Fruit fly (Drosophila melanogaster): Measurements from ENCODE around the gene CG15760.

CG15760 gene

dm6 chrX:13667656-13668055 is 1.8 kb upstream of the CG15760 start, which contains the start of the genes DNAlig4 and CG11164 (continued):
- TF ChIP-seq peb (GFP tag; IDR thresholded peaks at IDR 0.05) = no peak
- no peak for TF ChIP-seq wor (GFP tag; IDR thresholded peaks at IDR 0.05)
- TF ChIP-seq lilli (GFP tag; optimal IDR thresholded peaks at IDR 0.05) = no peak
- TF ChIP-seq pzg (GFP tag; optimal IDR thresholded peaks at IDR 0.05) = peak; percentile 42
- no peak for TF ChIP-seq Ssrp (tag; optimal IDR thresholded peaks at IDR 0.05)
- TF ChIP-seq CG7987 (GFP tag; optimal IDR thresholded peaks at IDR 0.05) = no peak
- no peak for TF ChIP-seq Hand (GFP tag; optimal IDR thresholded peaks at IDR 0.05)
- no peak for TF ChIP-seq Aef1 (GFP tag; IDR thresholded peaks at IDR 0.05)
- no peak for TF ChIP-seq CG4360 (GFP tag; IDR thresholded peaks at IDR 0.05)
- no peak for TF ChIP-seq Usf (GFP tag; optimal IDR thresholded peaks at IDR 0.05)
- peak; percentile 45 for TF ChIP-seq CG13287 (GFP tag; IDR thresholded peaks at IDR 0.05; ENCODE audit: partially characterized antibody)
- no peak for TF ChIP-seq CG4424 (GFP tag; optimal IDR thresholded peaks at IDR 0.05)
- no peak for TF ChIP-seq Opbp (GFP tag; IDR thresholded peaks at IDR 0.05; ENCODE audit: partially characterized antibody)
- 0 out of 2 replicates have a peak, but pooled peaks have one; percentile 27 for TF ChIP-seq hbn (GFP tag; IDR thresholded peaks at IDR 0.05; ENCODE audit: partially characterized antibody)
- no peak for TF ChIP-seq pb (GFP tag; optimal IDR thresholded peaks at IDR 0.05)
- TF ChIP-seq tll (GFP tag; optimal IDR thresholded peaks at IDR 0.05) = peak in 1 of 2 experiments; percentile 8
- no peak for TF ChIP-seq cad (GFP tag; optimal IDR thresholded peaks at IDR 0.05)
- peak; percentile 19 for TF ChIP-seq trem (tag; optimal IDR thresholded peaks at IDR 0.05)
- TF ChIP-seq Dll (GFP tag; IDR thresholded peaks at IDR 0.05; ENCODE audit: partially characterized antibody) = peak; percentile 33; the same call in 1 of the 4 replicates
- no peak for TF ChIP-seq CG12744 (GFP tag; optimal IDR thresholded peaks at IDR 0.05)
- TF ChIP-seq otp (GFP tag; IDR thresholded peaks at IDR 0.05) = no peak
- no peak for TF ChIP-seq CG11504 (tag; optimal IDR thresholded peaks at IDR 0.05)
- no peak for TF ChIP-seq CG33557 (GFP tag; optimal IDR thresholded peaks at IDR 0.05)
- no peak for TF ChIP-seq CG4404 (GFP tag; IDR thresholded peaks at IDR 0.05)
- TF ChIP-seq CG10366 (GFP tag; IDR thresholded peaks at IDR 0.05) = no peak
- TF ChIP-seq CG7786 (GFP tag; optimal IDR thresholded peaks at IDR 0.05) = no peak
- TF ChIP-seq Taf1 (GFP tag; IDR thresholded peaks at IDR 0.05) = no peak
- TF ChIP-seq CG10274 (GFP tag; optimal IDR thresholded peaks at IDR 0.05) = no peak
- no peak for TF ChIP-seq cg (GFP tag; optimal IDR thresholded peaks at IDR 0.05)
- TF ChIP-seq CG17328 (GFP tag; IDR thresholded peaks at IDR 0.05) = no peak
- TF ChIP-seq HLH3B (GFP tag; IDR thresholded peaks at IDR 0.05) = no peak
- peak; percentile 32; the same call in 1 of the 2 replicates for TF ChIP-seq MBD-R2 (GFP tag; IDR thresholded peaks at IDR 0.05)
- TF ChIP-seq CG31224 (GFP tag; IDR thresholded peaks at IDR 0.05) = no peak
- TF ChIP-seq bowl (GFP tag; IDR thresholded peaks at IDR 0.05) = no peak
- TF ChIP-seq z (GFP tag; IDR thresholded peaks at IDR 0.05) = no peak
- no peak for TF ChIP-seq Ptx1 (GFP tag; IDR thresholded peaks at IDR 0.05)
- no peak for TF ChIP-seq Atf-2 (GFP tag; optimal IDR thresholded peaks at IDR 0.05)
- 0 out of 3 replicates have a peak, but pooled peaks have one; percentile 39 for TF ChIP-seq HLH4C (GFP tag; IDR thresholded peaks at IDR 0.05; ENCODE audit: partially characterized antibody)
- no peak for TF ChIP-seq CG1832 (GFP tag; optimal IDR thresholded peaks at IDR 0.05)
- TF ChIP-seq CG6654 (GFP tag; optimal IDR thresholded peaks at IDR 0.05) = no peak
- no peak for TF ChIP-seq shn (GFP tag; optimal IDR thresholded peaks at IDR 0.05)
- TF ChIP-seq psq (GFP tag; optimal IDR thresholded peaks at IDR 0.05) = no peak
- TF ChIP-seq pnt (GFP tag; optimal IDR thresholded peaks at IDR 0.05) = no peak
- TF ChIP-seq crc (GFP tag; optimal IDR thresholded peaks at IDR 0.05) = no peak
- no peak for TF ChIP-seq Elba2 (GFP tag; optimal IDR thresholded peaks at IDR 0.05)
- TF ChIP-seq CG6683 (GFP tag; optimal IDR thresholded peaks at IDR 0.05) = no peak
- TF ChIP-seq CG3281 (GFP tag; optimal IDR thresholded peaks at IDR 0.05) = no peak
- no peak for TF ChIP-seq vfl (GFP tag; optimal IDR thresholded peaks at IDR 0.05)
- peak; percentile 61 for TF ChIP-seq gfzf (GFP tag; optimal IDR thresholded peaks at IDR 0.05)
- TF ChIP-seq fu2 (GFP tag; optimal IDR thresholded peaks at IDR 0.05) = no peak
- TF ChIP-seq CG3995 (GFP tag; optimal IDR thresholded peaks at IDR 0.05) = no peak
- no peak for TF ChIP-seq zen2 (GFP tag; IDR thresholded peaks at IDR 0.05; ENCODE audit: partially characterized antibody)
